Worm (Caenorhabditis elegans): ENCODE results near the gene lips-13.

DNA sequence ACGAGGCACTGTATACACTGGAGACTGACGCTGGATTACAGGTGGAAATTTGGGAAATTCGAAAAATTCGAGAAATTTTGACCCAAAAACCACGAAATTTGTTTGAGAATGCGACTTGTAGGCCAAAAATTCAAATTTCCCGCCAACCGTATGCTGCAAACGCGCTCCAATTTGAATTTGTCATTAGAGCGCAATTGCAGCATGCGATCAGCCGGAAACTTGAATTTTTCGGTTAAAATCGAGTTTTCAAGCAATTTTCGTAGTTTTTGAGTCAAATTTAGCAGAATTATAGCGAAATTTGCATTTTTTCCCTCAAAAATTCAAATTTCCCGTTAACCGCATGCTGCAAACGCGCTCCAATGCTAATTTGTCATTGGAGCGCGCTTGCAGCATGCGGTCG lies 12.4 kb upstream of the lips-13 start:
- TF ChIP-seq snpc-4 (tag; optimal IDR thresholded peaks at IDR 0.05) (no peak), nhr-237 (tag; optimal IDR thresholded peaks at IDR 0.05) (no peak)

All from whole organism, mixed stage, embryonic.